Worm (Caenorhabditis elegans) whole organism, L2 larva: ENCODE data around the gene T22B7.7.

Source experiments
- C34F6.9 ChIP-seq: fragments of 150-350 bp; optimal IDR thresholded peaks from 2 replicates; lab custom pipeline; 2014; ENCODE audit warnings: missing biosample characterization, missing genetic modification characterization
- F13H6.1 ChIP-seq: sonication (generic microtip); optimal IDR thresholded peaks from 2 replicates; lab custom pipeline; 2016; ENCODE audit warnings: missing genetic modification characterization, missing compliant biosample characterization
- R02D3.7 ChIP-seq: fragments of 150-350 bp; optimal IDR thresholded peaks from 2 replicates; lab custom pipeline; 2014; ENCODE audit warnings: missing biosample characterization, missing genetic modification characterization
- Y55F3AM.14 ChIP-seq: fragments of 200-800 bp; sonication (Bioruptor generic); optimal IDR thresholded peaks from 2 replicates; lab custom pipeline; 2018; ENCODE audit warnings: mild to moderate bottlenecking, missing genetic modification characterization, missing compliant biosample characterization
- ZK546.5 ChIP-seq: sonication (generic microtip); optimal IDR thresholded peaks from 2 replicates; lab custom pipeline; 2017; ENCODE audit warnings: missing biosample characterization, missing genetic modification characterization
- alr-1 ChIP-seq: fragments of 150-350 bp; optimal IDR thresholded peaks from 2 replicates; lab custom pipeline; 2014; ENCODE audit warnings: missing biosample characterization, missing genetic modification characterization
- aly-2 ChIP-seq: fragments of 150-350 bp; optimal IDR thresholded peaks from 2 replicates; lab custom pipeline; 2014; ENCODE audit warnings: missing biosample characterization, missing genetic modification characterization
- ama-1 ChIP-seq: fragments of 150-350 bp; optimal IDR thresholded peaks from 2 replicates; lab custom pipeline; 2018; ENCODE audit warnings: inconsistent platforms
- blmp-1 ChIP-seq: sonication (generic microtip); optimal IDR thresholded peaks from 2 replicates; lab custom pipeline; 2017; ENCODE audit warnings: missing genetic modification characterization, mild to moderate bottlenecking, missing compliant biosample characterization, antibody characterized with exemption, moderate library complexity; ENCODE audit not compliant: insufficient read depth
- ceh-16 ChIP-seq: fragments of 150-350 bp; optimal IDR thresholded peaks from 2 replicates; lab custom pipeline; 2014; ENCODE audit warnings: missing biosample characterization, missing genetic modification characterization
- ceh-82 ChIP-seq: fragments of 150-350 bp; optimal IDR thresholded peaks from 2 replicates; lab custom pipeline; 2014; ENCODE audit warnings: missing biosample characterization, missing genetic modification characterization
- crh-2 ChIP-seq: sonication (generic microtip); optimal IDR thresholded peaks from 2 replicates; lab custom pipeline; 2017; ENCODE audit warnings: missing biosample characterization, missing genetic modification characterization
- dmd-4 ChIP-seq: sonication (generic microtip); optimal IDR thresholded peaks from 2 replicates; lab custom pipeline; 2017; ENCODE audit warnings: missing biosample characterization, missing genetic modification characterization
- egl-27 ChIP-seq: sonication (generic microtip); optimal IDR thresholded peaks from 3 replicates; lab custom pipeline; 2017; ENCODE audit warnings: missing biosample characterization, missing genetic modification reagents, missing genetic modification characterization
- elt-1 ChIP-seq: fragments of 150-350 bp; optimal IDR thresholded peaks from 2 replicates; lab custom pipeline; 2014; ENCODE audit warnings: missing biosample characterization, missing genetic modification characterization
- elt-3 ChIP-seq: sonication (generic microtip); optimal IDR thresholded peaks from 2 replicates; lab custom pipeline; 2017; ENCODE audit warnings: missing biosample characterization, missing genetic modification characterization
- fos-1 ChIP-seq: fragments of 150-350 bp; optimal IDR thresholded peaks from 2 replicates; lab custom pipeline; 2014; ENCODE audit warnings: missing biosample characterization, missing genetic modification characterization
- gmeb-1 ChIP-seq: fragments of 150-350 bp; optimal IDR thresholded peaks from 2 replicates; lab custom pipeline; 2014; ENCODE audit warnings: missing biosample characterization, missing genetic modification characterization
- lin-11 ChIP-seq: fragments of 150-350 bp; sonication (generic microtip); optimal IDR thresholded peaks from 2 replicates; lab custom pipeline; 2014; ENCODE audit warnings: missing biosample characterization, missing genetic modification characterization, inconsistent platforms, mixed read lengths
- lin-13 ChIP-seq: fragments of 150-350 bp; optimal IDR thresholded peaks from 2 replicates; lab custom pipeline; 2014; ENCODE audit warnings: missing biosample characterization, missing genetic modification reagents, missing genetic modification characterization
- lin-39 ChIP-seq: fragments of 150-350 bp; optimal IDR thresholded peaks from 2 replicates; lab custom pipeline; 2014; ENCODE audit warnings: missing biosample characterization, missing genetic modification reagents, missing genetic modification characterization
- mab-5 ChIP-seq: fragments of 150-350 bp; optimal IDR thresholded peaks from 2 replicates; lab custom pipeline; 2014; ENCODE audit warnings: missing biosample characterization, missing genetic modification characterization
- mbf-1 ChIP-seq: sonication (generic microtip); optimal IDR thresholded peaks from 2 replicates; lab custom pipeline; 2017; ENCODE audit warnings: missing biosample characterization, missing genetic modification characterization
- mdl-1 ChIP-seq, 2 experiments: fragments of 150-350 bp in 1 of 2; sonication (generic microtip) in 1 of 2; optimal IDR thresholded peaks; 2 replicates each; lab custom pipeline; 2017; ENCODE audit warnings: missing biosample characterization in 2 of 2, missing genetic modification characterization in 2 of 2
- nhr-10 ChIP-seq: sonication (generic microtip); optimal IDR thresholded peaks from 2 replicates; lab custom pipeline; 2017; ENCODE audit warnings: missing biosample characterization, missing genetic modification characterization
- nhr-11 ChIP-seq: fragments of 150-350 bp; optimal IDR thresholded peaks from 2 replicates; lab custom pipeline; 2014; ENCODE audit warnings: missing biosample characterization, missing genetic modification characterization
- nhr-12 ChIP-seq: fragments of 150-350 bp; optimal IDR thresholded peaks from 2 replicates; lab custom pipeline; 2014; ENCODE audit warnings: missing biosample characterization, missing genetic modification characterization
- nhr-129 ChIP-seq: fragments of 150-350 bp; optimal IDR thresholded peaks from 2 replicates; lab custom pipeline; 2014; ENCODE audit warnings: missing biosample characterization, missing genetic modification characterization
- nhr-21 ChIP-seq: fragments of 150-350 bp; optimal IDR thresholded peaks from 2 replicates; lab custom pipeline; 2014; ENCODE audit warnings: missing biosample characterization, missing genetic modification characterization
- nhr-23 ChIP-seq: fragments of 150-350 bp; optimal IDR thresholded peaks from 2 replicates; lab custom pipeline; 2014; ENCODE audit warnings: missing biosample characterization, missing genetic modification reagents, missing genetic modification characterization
- nhr-25 ChIP-seq: fragments of 150-350 bp; sonication (generic microtip); optimal IDR thresholded peaks from 3 replicates; lab custom pipeline; 2014; ENCODE audit warnings: missing biosample characterization, missing genetic modification characterization
- nhr-6 ChIP-seq: fragments of 150-350 bp; optimal IDR thresholded peaks from 2 replicates; lab custom pipeline; 2014; ENCODE audit warnings: missing biosample characterization, missing genetic modification characterization
- nhr-77 ChIP-seq: fragments of 150-350 bp; optimal IDR thresholded peaks from 2 replicates; lab custom pipeline; 2014; ENCODE audit warnings: missing biosample characterization, missing genetic modification characterization
- peb-1 ChIP-seq: fragments of 150-350 bp; optimal IDR thresholded peaks from 2 replicates; lab custom pipeline; 2014; ENCODE audit warnings: missing biosample characterization, missing genetic modification characterization
- sem-4 ChIP-seq: fragments of 150-350 bp; optimal IDR thresholded peaks from 2 replicates; lab custom pipeline; 2014; ENCODE audit warnings: missing biosample characterization, missing genetic modification reagents, missing genetic modification characterization
- skn-1 ChIP-seq: sonication (generic microtip); optimal IDR thresholded peaks from 2 replicates; lab custom pipeline; 2017; ENCODE audit warnings: missing biosample characterization, missing genetic modification characterization
- sma-3 ChIP-seq: sonication (generic microtip); optimal IDR thresholded peaks from 2 replicates; lab custom pipeline; 2016; ENCODE audit warnings: missing genetic modification reagents, missing genetic modification characterization, missing compliant biosample characterization
- snpc-4 ChIP-seq: fragments of 150-350 bp; optimal IDR thresholded peaks from 2 replicates; lab custom pipeline; 2014; ENCODE audit warnings: missing biosample characterization, missing genetic modification characterization
- unc-55 ChIP-seq: fragments of 150-350 bp; sonication (generic microtip); optimal IDR thresholded peaks from 3 replicates; lab custom pipeline; 2014; ENCODE audit warnings: missing biosample characterization, missing genetic modification reagents, missing genetic modification characterization
- zag-1 ChIP-seq: fragments of 150-350 bp; optimal IDR thresholded peaks from 2 replicates; lab custom pipeline; 2014; ENCODE audit warnings: missing biosample characterization, missing genetic modification characterization
- ztf-1 ChIP-seq: fragments of 200-800 bp; sonication (Bioruptor generic); conservative IDR thresholded peaks from 2 replicates; pipeline ENCODE4 v1.3.6; 2022; ENCODE audit warnings: missing genetic modification characterization, missing compliant biosample characterization
- ztf-11 ChIP-seq: sonication (generic microtip); optimal IDR thresholded peaks from 2 replicates; lab custom pipeline; 2017; ENCODE audit warnings: missing biosample characterization, missing genetic modification characterization
- ztf-4 ChIP-seq: fragments of 150-350 bp; optimal IDR thresholded peaks from 2 replicates; lab custom pipeline; 2014; ENCODE audit warnings: missing biosample characterization, missing genetic modification characterization

Gene T22B7.7

DNA sequence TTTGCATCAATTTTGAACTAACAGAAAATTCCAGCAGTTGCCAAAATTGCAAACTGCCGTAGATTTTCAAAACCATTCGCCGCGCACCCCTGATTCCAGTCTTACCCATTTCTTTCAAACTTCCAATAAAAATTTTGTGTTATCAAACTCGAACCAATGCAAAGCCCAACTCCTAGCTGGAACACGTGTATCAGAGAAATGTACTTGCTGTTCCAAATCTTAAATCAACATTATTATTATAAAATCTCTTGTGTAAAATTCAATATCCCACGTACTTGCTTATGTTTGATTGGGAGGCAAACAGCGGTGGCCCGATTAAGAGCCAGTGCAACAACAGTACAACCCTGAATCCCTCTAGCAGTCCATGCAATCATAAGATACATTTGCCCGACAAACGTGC is 9.8 kb downstream of the T22B7.7 start:
- no peak for TF ChIP-seq nhr-11 (tag; lab: Kevin White, UChicago)
- no peak for TF ChIP-seq nhr-23 (tag; lab: Kevin White, UChicago)
- TF ChIP-seq F13H6.1 (tag; lab: Kevin White, UChicago), result no peak
- TF ChIP-seq sem-4, result no peak
- TF ChIP-seq ZK546.5 (tag; lab: Kevin White, UChicago), result no peak
- no peak for TF ChIP-seq dmd-4 (tag; lab: Kevin White, UChicago)
- TF ChIP-seq mdl-1 (tag; optimal IDR thresholded peaks at IDR 0.05; lab: Kevin White, UChicago), result no peak
- TF ChIP-seq ama-1 (lab: Kevin White, UChicago), result no peak
- no peak for TF ChIP-seq Y55F3AM.14 (GFP tag; lab: Kevin White, UChicago)
- TF ChIP-seq elt-1 (tag; lab: Kevin White, UChicago), result no peak

- TF ChIP-seq lin-11 (tag; lab: Kevin White, UChicago), result no peak
- TF ChIP-seq blmp-1 (tag; lab: Kevin White, UChicago), result no peak
- no peak for TF ChIP-seq crh-2 (tag; lab: Kevin White, UChicago)
- no peak for TF ChIP-seq nhr-25 (tag; lab: Kevin White, UChicago)
- TF ChIP-seq snpc-4, result no peak
- no peak for TF ChIP-seq zag-1 (tag; lab: Kevin White, UChicago)
- no peak for TF ChIP-seq elt-1 (tag; lab: Kevin White, UChicago)
- TF ChIP-seq aly-2, result no peak
- no peak for TF ChIP-seq sem-4
- no peak for TF ChIP-seq peb-1 (tag; lab: Kevin White, UChicago)
- no peak for TF ChIP-seq nhr-12 (tag; lab: Kevin White, UChicago)
- no peak for TF ChIP-seq alr-1 (tag; lab: Kevin White, UChicago)
Measured at ce11 chrX:5641315-5641714, 12.6 kb downstream of the T22B7.7 start, which contains the start of gene T22B7.4. TSS of gene T22B7.4 (minus strand) at chrX:5641415.

DNA sequence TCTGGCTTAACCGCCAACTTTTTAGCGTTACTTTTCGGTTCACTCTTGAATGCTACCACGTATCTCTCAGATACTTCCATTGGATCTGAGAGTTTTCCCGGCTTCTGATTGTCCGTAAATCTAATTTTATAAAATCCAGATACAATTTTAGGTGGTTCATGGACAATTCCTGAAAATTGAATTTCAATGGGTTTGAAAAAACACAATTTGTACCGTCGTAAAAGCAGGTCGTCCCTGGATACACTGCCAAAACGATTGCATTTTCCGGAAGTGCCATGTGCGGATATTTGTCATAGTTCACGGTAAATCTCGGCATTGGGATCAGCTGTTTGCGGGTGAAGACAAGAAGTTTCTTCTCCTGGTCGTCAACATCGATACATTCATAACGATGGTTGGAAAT is 14.3 kb downstream of the T22B7.7 start:
- TF ChIP-seq sma-3 (GFP tag; lab: Kevin White, UChicago), result no peak
- TF ChIP-seq elt-1 (tag; lab: Kevin White, UChicago), result no peak
- no peak for TF ChIP-seq unc-55 (GFP tag; lab: Kevin White, UChicago)
- no peak for TF ChIP-seq dmd-4 (tag; lab: Kevin White, UChicago)
- no peak for TF ChIP-seq R02D3.7 (tag; lab: Kevin White, UChicago)
- no peak for TF ChIP-seq ZK546.5 (tag; lab: Kevin White, UChicago)
- no peak for TF ChIP-seq ceh-82 (tag; lab: Kevin White, UChicago)
- no peak for TF ChIP-seq ztf-4 (tag; lab: Kevin White, UChicago)
- no peak for TF ChIP-seq nhr-10 (tag; lab: Kevin White, UChicago)
- no peak for TF ChIP-seq snpc-4
- TF ChIP-seq, all 48 proteins: peak for 0

- TF ChIP-seq fos-1 (tag; lab: Kevin White, UChicago) (peak; percentile 11), egl-27 (tag; lab: Kevin White, UChicago) (no peak), zag-1 (tag; lab: Kevin White, UChicago) (no peak)
Measured at ce11 chrX:5631626-5632025, 22.2 kb downstream of the T22B7.7 start, which contains the start of gene T22B7.8. TSS of gene T22B7.8 (plus strand) at chrX:5631926.

DNA sequence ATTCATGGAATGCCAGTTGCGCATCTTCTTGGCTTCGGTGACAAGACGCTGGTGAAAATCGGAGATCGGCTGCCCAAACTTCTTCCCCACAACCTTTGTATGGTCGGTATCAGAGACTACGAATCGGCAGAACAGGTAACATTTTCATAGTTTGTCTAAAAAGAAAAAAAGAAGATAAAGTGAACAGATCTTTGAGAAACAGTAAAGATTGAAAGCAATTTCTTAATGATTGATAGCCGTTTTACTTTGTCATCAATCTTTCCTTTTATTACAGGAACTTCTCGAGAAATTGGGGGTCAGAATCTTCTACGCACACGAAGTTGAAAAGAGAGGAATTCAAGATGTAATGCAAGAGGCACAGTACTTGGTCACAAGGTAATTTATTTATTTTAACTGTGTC is 22.9 kb downstream of the T22B7.7 start:
- no peak for TF ChIP-seq ztf-4 (tag; lab: Kevin White, UChicago)
- no peak for TF ChIP-seq lin-11 (tag; lab: Kevin White, UChicago)
- no peak for TF ChIP-seq crh-2 (tag; lab: Kevin White, UChicago)
- TF ChIP-seq elt-3 (tag; lab: Kevin White, UChicago), result no peak
- TF ChIP-seq Y55F3AM.14 (GFP tag; lab: Kevin White, UChicago), result no peak
- TF ChIP-seq elt-1 (tag; lab: Kevin White, UChicago), result no peak
- TF ChIP-seq ceh-16 (tag; lab: Kevin White, UChicago), result no peak
- TF ChIP-seq unc-55 (GFP tag; lab: Kevin White, UChicago), result no peak
- no peak for TF ChIP-seq R02D3.7 (tag; lab: Kevin White, UChicago)
- no peak for TF ChIP-seq lin-39
- no peak for TF ChIP-seq ceh-82 (tag; lab: Kevin White, UChicago)
- no peak for TF ChIP-seq zag-1 (tag; lab: Kevin White, UChicago)
- no peak for TF ChIP-seq skn-1 (tag; lab: Kevin White, UChicago)
- TF ChIP-seq dmd-4 (tag; lab: Kevin White, UChicago), result no peak
- TF ChIP-seq lin-13 (GFP tag; lab: Kevin White, UChicago), result no peak
- no peak for TF ChIP-seq nhr-10 (tag; lab: Kevin White, UChicago)
- TF ChIP-seq sma-3 (GFP tag; lab: Kevin White, UChicago), result no peak
- TF ChIP-seq mab-5 (tag; lab: Kevin White, UChicago), result peak; percentile 55
- no peak for TF ChIP-seq C34F6.9 (tag; lab: Kevin White, UChicago)
- no peak for TF ChIP-seq mbf-1
- TF ChIP-seq gmeb-1 (tag; lab: Kevin White, UChicago), result no peak
- TF ChIP-seq ztf-11 (tag; lab: Kevin White, UChicago), result no peak
- no peak for TF ChIP-seq F13H6.1 (tag; lab: Kevin White, UChicago)
- no peak for TF ChIP-seq ZK546.5 (tag; lab: Kevin White, UChicago)
- peak; percentile 46 for TF ChIP-seq blmp-1 (tag; lab: Kevin White, UChicago)
- TF ChIP-seq nhr-77 (tag; lab: Kevin White, UChicago), result no peak
- no peak for TF ChIP-seq egl-27 (tag; lab: Kevin White, UChicago)
- TF ChIP-seq nhr-11 (tag; lab: Kevin White, UChicago), result no peak
- TF ChIP-seq mdl-1 (tag; optimal IDR thresholded peaks at IDR 0.05; lab: Kevin White, UChicago), result no peak
- TF ChIP-seq sem-4, result no peak
- TF ChIP-seq nhr-6, result no peak
- no peak for TF ChIP-seq nhr-129 (tag; lab: Kevin White, UChicago)
- peak; percentile 52 for TF ChIP-seq nhr-21 (tag; lab: Kevin White, UChicago)
- no peak for TF ChIP-seq aly-2
- no peak for TF ChIP-seq ztf-1 (GFP tag; lab: Robert Waterston, UW)
